Worm (Caenorhabditis elegans) whole organism, young adult: Measurements from ENCODE around the gene zig-12.

Source experiments
- B0035.1 ChIP-seq: sonication (generic microtip); optimal IDR thresholded peaks from 2 replicates; lab custom pipeline; 2016; ENCODE audit warnings: missing genetic modification characterization, mild to moderate bottlenecking, missing compliant biosample characterization, missing genotype, missing genetic modification reagents
- C06A6.2 ChIP-seq: fragments of 200-800 bp; sonication (Bioruptor generic); conservative IDR thresholded peaks from 2 replicates; pipeline ENCODE4 v1.3.6; 2022; ENCODE audit warnings: missing genetic modification characterization, missing compliant biosample characterization
- F10E7.11 ChIP-seq: sonication (generic microtip); optimal IDR thresholded peaks from 2 replicates; lab custom pipeline; 2017; ENCODE audit warnings: mild to moderate bottlenecking, missing genetic modification characterization, moderate library complexity, missing compliant biosample characterization
- F39B2.1 ChIP-seq: fragments of 200-800 bp; sonication (Bioruptor generic); IDR thresholded peaks from 2 replicates; pipeline ENCODE4 v1.3.6; 2022; ENCODE audit warnings: missing genetic modification reagents, missing genetic modification characterization, missing compliant biosample characterization
- Y53F4B.3 ChIP-seq: fragments of 200-800 bp; sonication (Bioruptor generic); IDR thresholded peaks from 2 replicates; pipeline ENCODE4 v1.3.6; 2022; ENCODE audit warnings: missing genetic modification reagents, missing genetic modification characterization, missing compliant biosample characterization
- Y56A3A.18 ChIP-seq: fragments of 200-800 bp; sonication (Bioruptor generic); IDR thresholded peaks from 2 replicates; pipeline ENCODE4 v1.3.6; 2022; ENCODE audit warnings: missing genetic modification reagents, missing genetic modification characterization, missing compliant biosample characterization
- Y67H2A.10 ChIP-seq: fragments of 200-800 bp; sonication (Bioruptor generic); conservative IDR thresholded peaks from 2 replicates; pipeline ENCODE4 v1.3.6; 2022; ENCODE audit warnings: missing genetic modification reagents, missing genetic modification characterization, missing compliant biosample characterization
- akir-1 ChIP-seq: fragments of 200-800 bp; sonication (Bioruptor generic); optimal IDR thresholded peaks from 2 replicates; lab custom pipeline; 2018; ENCODE audit warnings: mild to moderate bottlenecking, missing genetic modification characterization, moderate library complexity, missing compliant biosample characterization
- aptf-3 ChIP-seq: fragments of 200-800 bp; sonication (Bioruptor generic); IDR thresholded peaks from 2 replicates; pipeline ENCODE4 v1.3.6; 2022; ENCODE audit warnings: missing genetic modification characterization, missing compliant biosample characterization
- attf-3 ChIP-seq: fragments of 200-800 bp; sonication (Bioruptor generic); conservative IDR thresholded peaks from 2 replicates; pipeline ENCODE4 v1.3.6; 2022; ENCODE audit warnings: missing genetic modification reagents, missing genetic modification characterization, missing compliant biosample characterization
- cebp-1 ChIP-seq, 2 experiments: fragments of 200-800 bp in 1 of 2; sonication (Bioruptor generic) in 1 of 2; sonication (generic microtip) in 1 of 2; IDR thresholded peaks in 1 of 2; optimal IDR thresholded peaks in 1 of 2; 2 replicates each; pipeline versions ENCODE4 v1.3.6 to Lab custom; 2017 to 2022; ENCODE audit warnings: missing compliant biosample characterization in 2 of 2, missing genetic modification characterization in 2 of 2, mild to moderate bottlenecking in 1 of 2, missing genetic modification reagents in 1 of 2, moderate library complexity in 1 of 2
- cebp-2 ChIP-seq: fragments of 200-800 bp; sonication (Bioruptor generic); IDR thresholded peaks from 2 replicates; pipeline ENCODE4 v1.3.6; 2022; ENCODE audit warnings: missing genetic modification characterization, missing compliant biosample characterization
- ceh-40 ChIP-seq: fragments of 200-800 bp; sonication (Bioruptor generic); IDR thresholded peaks from 2 replicates; pipeline ENCODE4 v1.3.6; 2022; ENCODE audit warnings: missing genetic modification characterization, missing compliant biosample characterization
- dpl-1 ChIP-seq: fragments of 150-350 bp; optimal IDR thresholded peaks from 2 replicates; lab custom pipeline; 2014; ENCODE audit warnings: missing biosample characterization, missing genetic modification reagents, missing genetic modification characterization
- efl-1 ChIP-seq: fragments of 150-350 bp; optimal IDR thresholded peaks from 2 replicates; lab custom pipeline; 2014; ENCODE audit warnings: missing biosample characterization, missing genetic modification reagents, missing genetic modification characterization
- egl-18 ChIP-seq: fragments of 200-800 bp; sonication (Bioruptor generic); IDR thresholded peaks from 2 replicates; pipeline ENCODE4 v1.3.6; 2022; ENCODE audit warnings: missing genetic modification reagents, missing genetic modification characterization, missing compliant biosample characterization
- egrh-3 ChIP-seq: fragments of 200-800 bp; sonication (Bioruptor generic); IDR thresholded peaks from 2 replicates; pipeline ENCODE4 v1.3.6; 2022; ENCODE audit warnings: missing genetic modification reagents, missing genetic modification characterization, missing compliant biosample characterization
- ekl-4 ChIP-seq: fragments of 200-800 bp; sonication (Bioruptor generic); IDR thresholded peaks from 2 replicates; pipeline ENCODE4 v1.3.6; 2022; ENCODE audit warnings: missing genetic modification reagents, missing genetic modification characterization, missing compliant biosample characterization
- lin-26 ChIP-seq: fragments of 200-800 bp; sonication (Bioruptor generic); IDR thresholded peaks from 2 replicates; pipeline ENCODE4 v1.3.6; 2022; ENCODE audit warnings: missing genetic modification reagents, missing genetic modification characterization, missing compliant biosample characterization
- lin-40 ChIP-seq: sonication (generic microtip); optimal IDR thresholded peaks from 2 replicates; lab custom pipeline; 2016; ENCODE audit warnings: missing genetic modification characterization, mild to moderate bottlenecking, missing compliant biosample characterization, missing genotype, missing genetic modification reagents
- lir-1 ChIP-seq: fragments of 200-800 bp; sonication (Bioruptor generic); conservative IDR thresholded peaks from 2 replicates; pipeline ENCODE4 v1.3.6; 2022; ENCODE audit warnings: missing genetic modification reagents, missing genetic modification characterization, missing compliant biosample characterization
- mcd-1 ChIP-seq: fragments of 200-800 bp; sonication (Bioruptor generic); IDR thresholded peaks from 2 replicates; pipeline ENCODE4 v1.3.6; 2022; ENCODE audit warnings: missing genetic modification reagents, missing genetic modification characterization, missing compliant biosample characterization
- nhr-80 ChIP-seq: sonication (generic microtip); optimal IDR thresholded peaks from 2 replicates; lab custom pipeline; 2016; ENCODE audit warnings: missing genetic modification characterization, missing compliant biosample characterization
- sdz-38 ChIP-seq: sonication (generic microtip); optimal IDR thresholded peaks from 2 replicates; lab custom pipeline; 2016; ENCODE audit warnings: missing genotype, missing genetic modification characterization, missing compliant biosample characterization
- sea-2 ChIP-seq: fragments of 200-800 bp; sonication (Bioruptor generic); IDR thresholded peaks from 2 replicates; pipeline ENCODE4 v1.3.6; 2022; ENCODE audit warnings: missing genetic modification characterization, missing compliant biosample characterization
- snpc-1.3 ChIP-seq: sonication (generic microtip); optimal IDR thresholded peaks from 2 replicates; lab custom pipeline; 2017; ENCODE audit warnings: missing genetic modification characterization, mild to moderate bottlenecking, missing compliant biosample characterization, antibody characterized with exemption, moderate library complexity, missing genotype, missing genetic modification reagents; ENCODE audit not compliant: insufficient read depth
- snpc-3.4 ChIP-seq: sonication (generic microtip); optimal IDR thresholded peaks from 2 replicates; lab custom pipeline; 2017; ENCODE audit warnings: missing genetic modification characterization, mild to moderate bottlenecking, missing compliant biosample characterization, antibody characterized with exemption, moderate library complexity, missing genotype, missing genetic modification reagents
- snpc-4 ChIP-seq, 5 experiments: fragments of 150-350 bp in 1 of 5; sonication (generic microtip) in 4 of 5; optimal IDR thresholded peaks; 2 replicates each; lab custom pipeline; 2014 to 2018; ENCODE audit warnings: missing genetic modification characterization in 5 of 5, missing biosample characterization in 3 of 5, antibody characterized with exemption in 2 of 5, mild to moderate bottlenecking in 2 of 5, missing compliant biosample characterization in 2 of 5, missing genotype in 2 of 5, moderate library complexity in 2 of 5, missing genetic modification reagents in 1 of 5
- sptf-2 ChIP-seq: fragments of 200-800 bp; sonication (Bioruptor generic); optimal IDR thresholded peaks from 2 replicates; lab custom pipeline; 2018; ENCODE audit warnings: mild to moderate bottlenecking, missing genetic modification characterization, missing compliant biosample characterization
- zim-3 ChIP-seq: sonication (generic microtip); optimal IDR thresholded peaks from 2 replicates; lab custom pipeline; 2017; ENCODE audit warnings: mild to moderate bottlenecking, missing genetic modification characterization, moderate library complexity, missing compliant biosample characterization

The zig-12 gene

DNA sequence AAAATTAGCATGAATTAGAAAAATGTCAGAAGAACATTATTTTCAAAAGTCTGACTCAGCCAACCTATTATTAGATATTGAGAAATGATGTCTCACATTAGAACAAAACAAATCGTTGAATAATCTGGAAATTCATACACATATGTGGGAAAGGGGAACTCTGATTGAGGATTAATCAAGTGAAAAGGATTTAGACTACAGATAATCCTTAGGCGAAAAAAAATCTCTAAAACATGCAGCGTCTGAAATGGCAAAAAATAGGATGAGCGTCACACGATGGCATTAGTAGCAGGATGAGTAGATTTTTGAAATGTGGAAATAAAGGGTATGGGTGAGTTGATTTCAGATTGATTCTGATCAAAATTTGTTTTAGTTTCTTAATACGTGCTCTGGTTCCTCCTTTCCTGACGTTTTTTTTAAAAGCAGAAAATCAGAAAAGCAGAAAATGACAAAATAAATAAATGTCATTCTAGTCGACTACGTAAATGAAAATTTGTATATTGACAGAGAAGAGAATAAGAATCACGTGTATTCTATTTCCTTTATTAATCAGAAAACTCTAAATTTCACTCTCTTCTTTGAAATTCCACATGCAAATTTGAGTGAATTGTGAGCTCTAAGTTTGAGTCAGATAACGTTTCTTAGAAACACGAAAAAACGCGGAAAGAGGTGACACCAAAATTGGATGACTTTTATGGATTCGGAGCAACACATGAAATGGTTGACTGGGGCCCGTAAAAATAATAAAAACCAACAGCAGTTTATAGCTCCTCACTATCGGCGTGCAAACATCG, 19.3 kb upstream of the zig-12 start:
- TF ChIP-seq F39B2.1 (GFP tag; lab: Robert Waterston, UW): no peak
- TF ChIP-seq cebp-1 (GFP tag; IDR thresholded peaks at IDR 0.05; lab: Robert Waterston, UW): no peak
- TF ChIP-seq cebp-1 (tag; optimal IDR thresholded peaks at IDR 0.05; lab: Kevin White, UChicago): no peak
- TF ChIP-seq C06A6.2: no peak
- no peak for TF ChIP-seq zim-3
- TF ChIP-seq ekl-4: no peak
- TF ChIP-seq nhr-80 (tag; lab: Kevin White, UChicago): no peak
- TF ChIP-seq mcd-1: no peak
- TF ChIP-seq sptf-2 (GFP tag; lab: Kevin White, UChicago): no peak

DNA sequence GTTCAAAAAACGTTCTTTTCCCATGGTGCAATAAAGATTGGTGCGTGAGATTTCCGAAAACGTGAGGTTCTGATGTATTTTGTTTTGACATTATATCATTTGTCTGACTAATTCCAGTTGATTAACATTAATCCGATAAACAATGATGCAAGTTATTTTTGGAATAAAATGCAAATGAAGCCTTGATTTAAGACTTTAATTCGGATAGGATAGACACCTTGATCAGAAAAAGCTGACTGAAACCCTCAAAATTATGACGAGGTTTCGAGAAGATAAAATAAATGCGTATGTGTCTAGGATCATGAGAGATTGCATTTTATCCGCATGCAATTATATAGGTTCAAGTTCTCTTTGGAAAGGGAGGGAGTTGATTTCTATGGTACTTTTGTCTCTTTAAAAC, 18.2 kb upstream of the zig-12 start:
- TF ChIP-seq dpl-1 (GFP tag; lab: Kevin White, UChicago): no peak
- TF ChIP-seq aptf-3 (GFP tag; lab: Robert Waterston, UW): no peak
- no peak for TF ChIP-seq akir-1 (GFP tag; lab: Kevin White, UChicago)
- no peak for TF ChIP-seq F10E7.11 (tag; lab: Kevin White, UChicago)
- no peak for TF ChIP-seq cebp-1 (GFP tag; IDR thresholded peaks at IDR 0.05; lab: Robert Waterston, UW)
- no peak for TF ChIP-seq cebp-1 (tag; optimal IDR thresholded peaks at IDR 0.05; lab: Kevin White, UChicago)
- no peak for TF ChIP-seq cebp-2 (GFP tag; lab: Robert Waterston, UW)
- no peak for TF ChIP-seq sea-2 (GFP tag; lab: Robert Waterston, UW)
- TF ChIP-seq snpc-3.4 (tag; lab: Kevin White, UChicago): no peak
- TF ChIP-seq Y56A3A.18: no peak
- no peak for TF ChIP-seq efl-1 (GFP tag; lab: Kevin White, UChicago)
- TF ChIP-seq sdz-38: no peak

DNA sequence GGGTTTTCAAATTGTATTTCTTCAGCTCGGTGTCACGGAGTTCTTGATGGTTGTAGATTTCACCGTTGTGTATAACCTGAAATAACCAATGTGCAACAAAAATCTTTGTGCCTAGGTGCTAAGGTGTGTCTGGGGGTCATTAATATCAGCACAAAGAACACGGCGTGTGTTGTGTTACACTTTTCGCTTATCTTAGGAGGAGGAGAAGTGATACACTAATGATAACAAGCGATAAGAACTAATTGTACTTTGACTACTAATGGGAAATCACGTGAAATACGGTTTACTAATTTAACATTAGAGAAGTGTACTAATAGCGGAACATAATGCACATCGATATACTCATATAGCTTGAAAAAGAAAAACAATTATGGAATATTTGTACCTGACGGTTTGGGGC, 13.5 kb upstream of the zig-12 start:
- TF ChIP-seq nhr-80 (tag; lab: Kevin White, UChicago) (peak; percentile 63), ceh-40 (GFP tag; lab: Robert Waterston, UW) (no peak), lir-1 (no peak), snpc-4 (GFP tag; optimal IDR thresholded peaks at IDR 0.05; lab: Kevin White, UChicago) (no peak), snpc-4 (tag; optimal IDR thresholded peaks at IDR 0.05; lab: Kevin White, UChicago) (no peak), Y53F4B.3 (GFP tag; lab: Robert Waterston, UW) (no peak), egrh-3 (GFP tag; lab: Robert Waterston, UW) (no peak), cebp-1 (GFP tag; IDR thresholded peaks at IDR 0.05; lab: Robert Waterston, UW) (no peak), cebp-1 (tag; optimal IDR thresholded peaks at IDR 0.05; lab: Kevin White, UChicago) (peak; percentile 4)

DNA sequence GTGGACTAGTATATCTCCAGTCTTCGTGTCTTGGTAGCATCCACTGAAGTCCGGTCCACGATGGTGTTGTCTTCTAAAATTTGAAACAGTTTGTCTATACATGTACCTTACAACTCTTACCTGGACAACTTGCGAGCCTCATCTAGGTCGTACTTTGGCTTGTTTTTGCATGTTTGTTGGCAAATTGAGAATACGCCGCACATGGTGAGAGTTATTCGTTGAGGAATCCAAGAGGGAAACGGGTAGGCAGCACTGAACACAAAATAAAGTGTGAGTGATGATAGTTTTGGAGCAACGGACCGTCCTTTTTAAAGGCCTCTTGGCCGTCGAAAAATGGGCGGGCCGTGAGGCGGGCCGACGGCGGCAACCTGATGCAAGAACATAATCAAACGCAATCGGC, 13.0 kb upstream of the zig-12 start, which contains the start of gene asns-2:
TSS of gene asns-2 (minus strand) at position 282 of the 400 bp plus-strand sequence.
- TF ChIP-seq snpc-1.3 (tag; lab: Kevin White, UChicago) (no peak), attf-3 (no peak), lin-40 (no peak), Y67H2A.10 (GFP tag; lab: Robert Waterston, UW) (no peak), B0035.1 (tag; lab: Kevin White, UChicago) (no peak)

DNA sequence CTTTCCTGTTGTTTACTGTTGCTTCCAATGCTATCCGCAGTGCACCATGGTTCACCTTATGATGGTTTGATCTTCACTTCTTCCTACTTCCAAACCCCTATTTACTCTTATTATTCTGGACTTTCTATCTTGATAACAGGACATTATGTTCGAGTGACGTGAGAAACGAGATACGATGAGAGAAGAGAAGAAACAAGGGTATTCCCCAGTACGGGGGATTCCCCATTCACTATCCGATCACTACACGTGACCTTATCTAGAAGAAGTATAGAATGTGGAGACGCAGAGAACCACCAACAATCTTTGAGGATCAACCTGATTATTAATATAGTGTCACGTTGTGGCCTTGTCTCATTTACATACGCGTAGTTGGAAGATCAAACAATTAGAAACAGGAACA, 11.2 kb upstream of the zig-12 start:
- TF ChIP-seq lin-26 (GFP tag; lab: Robert Waterston, UW) (0 out of 2 replicates have a peak, but pooled peaks have one; percentile 37), egl-18 (GFP tag; lab: Robert Waterston, UW) (no peak)
